Worm (Caenorhabditis elegans) whole organism, mixed stage, embryonic: ENCODE results near the gene nap-1.

Experiments used
- ceh-39 ChIP-seq: fragments of 150-350 bp; optimal IDR thresholded peaks from 2 replicates; lab custom pipeline; 2014; ENCODE audit warnings: missing biosample characterization, missing genetic modification characterization
- flh-1 ChIP-seq: fragments of 200-800 bp; sonication (Bioruptor generic); optimal IDR thresholded peaks from 2 replicates; lab custom pipeline; 2018; ENCODE audit warnings: mild to moderate bottlenecking, missing genetic modification characterization, moderate library complexity, missing compliant biosample characterization
- lsy-2 ChIP-seq: fragments of 150-350 bp; optimal IDR thresholded peaks from 2 replicates; lab custom pipeline; 2014; ENCODE audit warnings: missing biosample characterization, missing genetic modification characterization
- mab-5 ChIP-seq: fragments of 150-350 bp; optimal IDR thresholded peaks from 2 replicates; lab custom pipeline; 2014; ENCODE audit warnings: missing biosample characterization, missing genetic modification characterization
- nhr-237 ChIP-seq: fragments of 150-350 bp; optimal IDR thresholded peaks from 2 replicates; lab custom pipeline; 2014; ENCODE audit warnings: missing biosample characterization, missing genetic modification characterization
- nhr-76 ChIP-seq: sonication (generic microtip); optimal IDR thresholded peaks from 2 replicates; lab custom pipeline; 2017; ENCODE audit warnings: missing biosample characterization, missing genetic modification characterization
- pha-4 ChIP-seq: fragments of 150-350 bp; optimal IDR thresholded peaks from 2 replicates; lab custom pipeline; 2018; ENCODE audit warnings: missing biosample characterization, missing genetic modification reagents, missing genetic modification characterization
- unc-62 ChIP-seq: fragments of 150-350 bp; optimal IDR thresholded peaks from 2 replicates; lab custom pipeline; 2014; ENCODE audit warnings: missing biosample characterization, missing genetic modification reagents, missing genetic modification characterization
- zip-8 ChIP-seq: fragments of 150-350 bp; optimal IDR thresholded peaks from 2 replicates; lab custom pipeline; 2014; ENCODE audit warnings: missing biosample characterization, missing genetic modification characterization
- ztf-11 ChIP-seq: fragments of 150-350 bp; optimal IDR thresholded peaks from 2 replicates; lab custom pipeline; 2014; ENCODE audit warnings: missing biosample characterization, missing genetic modification characterization

- TF ChIP-seq pha-4 (tag; lab: Kevin White, UChicago) = no peak
- TF ChIP-seq nhr-237 (tag; lab: Kevin White, UChicago) = no peak
- no peak for TF ChIP-seq nhr-76
- TF ChIP-seq flh-1 (GFP tag; lab: Kevin White, UChicago) = no peak
- TF ChIP-seq lsy-2 (tag; lab: Kevin White, UChicago) = no peak
- no peak for TF ChIP-seq mab-5 (tag; lab: Kevin White, UChicago)
- TF ChIP-seq unc-62 (GFP tag; lab: Kevin White, UChicago) = no peak
- no peak for TF ChIP-seq ztf-11 (tag; lab: Kevin White, UChicago)
- no peak for TF ChIP-seq zip-8 (tag; lab: Kevin White, UChicago)
- TF ChIP-seq ceh-39 = no peak
Observed at ce11 chrIV:8420961-8421360, 41.8 kb upstream of the nap-1 start, which contains the start of gene M116.5.
